Fruit fly (Drosophila melanogaster) ovary, adult (tissue): ENCODE data around the gene CG14000.

ENCODE experiments used
- CG17801 ChIP-seq: fragments of 200-800 bp; optimal IDR thresholded peaks from 2 replicates; lab custom pipeline; 2019; ENCODE audit warnings: missing biosample characterization, mild to moderate bottlenecking, missing genetic modification characterization, moderate library complexity; ENCODE audit not compliant: partially characterized antibody

CG14000 gene

dm6 chr2L:5923603-5924138, 13.6 kb upstream of the CG14000 start, which contains the start of gene CG9016:
Gene CG9016, minus strand, starts transcription at chr2L:5923653.
- no peak for TF ChIP-seq CG17801 (GFP tag; lab: Kevin White, UChicago)

DNA sequence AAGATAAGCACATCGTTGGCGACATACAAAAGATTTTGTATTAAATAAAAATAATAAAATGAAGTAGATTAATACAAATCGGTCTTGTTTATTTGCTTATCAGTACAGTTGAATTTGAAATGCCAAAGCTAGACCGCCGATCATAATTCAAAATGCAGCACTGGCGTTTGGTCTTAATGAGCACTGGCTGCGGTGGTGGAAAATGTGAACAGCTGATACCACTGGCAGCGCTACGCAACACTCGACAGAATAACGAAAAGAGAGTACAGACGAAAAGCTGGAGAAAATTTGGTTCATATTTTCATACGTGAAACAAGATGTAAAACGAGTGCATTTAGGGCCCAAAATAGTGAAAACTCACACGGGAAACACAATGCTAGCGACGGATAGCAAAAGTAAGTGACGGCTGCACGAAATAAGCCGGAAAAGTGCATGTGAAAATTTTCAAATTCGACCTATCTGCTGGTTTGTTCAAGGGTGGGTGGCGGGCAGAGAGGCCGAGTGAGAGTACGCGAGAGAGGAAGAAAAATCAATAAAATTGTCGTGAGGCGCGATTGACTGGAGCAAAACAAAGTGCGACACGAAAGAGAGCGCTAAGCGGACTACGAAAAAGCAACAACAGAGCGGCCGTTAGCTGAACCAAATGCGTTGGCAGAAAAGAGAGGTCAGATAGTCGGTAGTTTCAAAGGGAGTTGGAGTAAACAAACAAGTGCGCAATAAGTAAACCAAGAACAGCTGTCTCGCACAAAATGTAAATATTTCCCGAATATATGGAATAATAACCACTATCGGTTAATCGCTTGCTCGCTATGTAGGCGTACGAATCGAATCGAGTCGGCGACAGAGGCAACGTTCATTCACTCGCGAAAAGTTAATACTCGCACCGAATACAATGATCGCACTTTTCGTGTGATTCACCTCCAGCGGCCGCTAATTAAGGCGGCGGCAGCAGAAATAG, 2.9 kb downstream of the CG14000 start, which contains the start of gene bchs:
Gene bchs (plus strand): TSS at position 277 of the 958 bp plus-strand sequence.
- no peak for TF ChIP-seq CG17801 (GFP tag; lab: Kevin White, UChicago)

DNA sequence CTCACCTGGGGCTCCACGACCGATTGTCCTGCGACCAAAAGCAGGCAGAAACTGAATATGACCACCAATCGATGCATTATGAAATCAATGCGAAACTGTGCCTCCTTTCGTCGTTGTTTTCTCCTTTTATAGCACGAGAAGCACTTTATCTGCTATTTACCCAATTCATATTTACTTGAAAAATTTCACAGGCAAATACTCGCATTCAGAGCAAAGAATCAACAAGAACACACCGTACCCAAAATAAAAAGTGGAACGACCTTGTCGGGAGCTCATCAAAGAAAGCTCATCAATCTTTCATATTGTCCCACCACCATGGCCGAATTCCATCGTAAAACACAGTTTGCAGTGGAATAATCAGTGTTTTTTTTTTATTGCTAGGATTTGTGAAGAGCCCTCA, 5.5 kb downstream of the CG14000 start, which contains the start of gene CG9021:
Gene CG9021 (minus strand): TSS at position 105 of the 400 bp plus-strand sequence.
- TF ChIP-seq CG17801 (GFP tag; lab: Kevin White, UChicago): no peak

DNA sequence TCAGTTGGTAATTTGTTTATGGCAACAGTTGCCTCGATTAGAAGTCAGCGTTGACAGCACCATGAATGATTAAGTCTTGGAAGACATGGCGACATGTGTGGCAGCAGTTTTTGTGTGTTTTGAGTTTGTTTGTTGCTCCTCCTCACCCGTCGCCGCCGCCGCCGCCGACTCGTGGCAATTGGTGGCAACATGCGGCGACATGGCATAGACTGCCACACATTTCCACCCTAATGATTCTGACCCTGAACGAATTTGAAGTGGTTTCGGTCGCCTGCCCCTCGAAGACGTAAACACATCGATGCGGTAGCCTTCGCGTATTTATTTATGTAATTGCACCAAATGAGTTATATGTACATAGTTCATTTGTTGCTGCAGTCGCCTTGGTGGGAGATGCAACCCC, 7.2 kb downstream of the CG14000 start:
- no peak for TF ChIP-seq CG17801 (GFP tag; lab: Kevin White, UChicago)

- no peak for TF ChIP-seq CG17801 (GFP tag; lab: Kevin White, UChicago)
Measured at dm6 chr2L:5901553-5901952, 8.5 kb downstream of the CG14000 start.

- peak; percentile 24 for TF ChIP-seq CG17801 (GFP tag; lab: Kevin White, UChicago)
Measured at dm6 chr2L:5899170-5899708, 10.8 kb downstream of the CG14000 start.

DNA sequence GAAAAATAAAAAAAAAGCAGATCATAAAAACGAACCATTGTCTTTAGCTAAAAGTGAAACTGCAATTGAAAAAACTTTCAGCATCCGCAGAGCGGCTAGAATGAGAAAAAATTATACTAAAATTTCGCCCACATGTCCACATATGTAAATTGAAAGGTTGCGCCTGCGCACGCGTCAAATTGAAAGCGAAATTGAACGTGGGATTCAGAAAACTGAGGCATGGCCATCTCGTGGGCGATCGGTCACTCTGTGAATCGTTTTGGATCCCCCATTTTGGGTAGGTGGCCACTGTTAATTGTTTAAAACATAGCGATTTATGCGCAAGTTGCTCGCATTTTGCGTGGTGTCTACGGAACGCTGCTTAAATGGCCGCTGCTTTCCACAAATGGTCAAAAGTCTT, 15.6 kb downstream of the CG14000 start:
- TF ChIP-seq CG17801 (GFP tag; lab: Kevin White, UChicago): no peak

- no peak for TF ChIP-seq CG17801 (GFP tag; lab: Kevin White, UChicago)
Measured at dm6 chr2L:5893796-5894195, 16.3 kb downstream of the CG14000 start, which contains the start of gene Acp26Aa. Gene Acp26Aa, minus strand, starts transcription at chr2L:5893896.

DNA sequence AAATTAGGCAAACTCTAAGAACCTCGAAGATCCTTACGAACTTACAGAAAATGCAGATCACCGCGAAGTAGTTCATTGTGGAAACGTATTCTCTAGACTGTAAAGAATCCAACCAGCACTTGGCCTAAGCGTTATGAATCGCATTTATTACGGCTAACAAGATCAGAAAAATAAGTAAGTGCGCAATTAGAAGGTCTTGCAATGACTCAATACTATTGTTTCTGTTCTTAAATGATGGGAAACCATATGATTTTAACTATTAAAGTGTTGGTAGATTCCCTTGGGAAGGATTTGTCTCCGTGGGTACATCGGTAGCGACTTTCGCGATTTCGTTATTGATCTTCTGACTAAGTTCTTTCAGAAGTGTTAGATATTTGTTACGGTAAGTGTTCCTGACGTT, 17.3 kb downstream of the CG14000 start, which contains the start of gene Acp26Ab:
Gene Acp26Ab (minus strand): TSS at position 101 of the 400 bp plus-strand sequence.
- TF ChIP-seq CG17801 (GFP tag; lab: Kevin White, UChicago): no peak

DNA sequence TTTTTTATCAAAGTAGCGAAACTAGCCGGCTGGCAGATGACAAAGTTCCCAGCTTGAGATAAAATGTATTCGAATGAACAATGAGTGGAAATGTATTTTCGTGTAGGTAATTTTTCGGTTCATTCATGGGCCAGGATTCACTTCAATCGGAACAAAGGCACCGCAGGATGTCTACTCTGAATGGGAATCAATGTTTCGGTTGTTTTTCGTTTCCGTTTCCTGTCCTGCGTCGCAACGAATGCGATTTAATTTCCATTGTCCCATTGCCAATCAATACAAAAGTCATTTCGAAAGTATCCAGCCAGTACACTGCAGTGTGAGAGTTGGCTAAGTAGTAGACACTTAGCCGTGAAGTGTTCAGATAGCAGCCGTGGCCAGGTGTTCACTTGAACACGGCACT, 19.5 kb downstream of the CG14000 start:
- TF ChIP-seq CG17801 (GFP tag; lab: Kevin White, UChicago): no peak

DNA sequence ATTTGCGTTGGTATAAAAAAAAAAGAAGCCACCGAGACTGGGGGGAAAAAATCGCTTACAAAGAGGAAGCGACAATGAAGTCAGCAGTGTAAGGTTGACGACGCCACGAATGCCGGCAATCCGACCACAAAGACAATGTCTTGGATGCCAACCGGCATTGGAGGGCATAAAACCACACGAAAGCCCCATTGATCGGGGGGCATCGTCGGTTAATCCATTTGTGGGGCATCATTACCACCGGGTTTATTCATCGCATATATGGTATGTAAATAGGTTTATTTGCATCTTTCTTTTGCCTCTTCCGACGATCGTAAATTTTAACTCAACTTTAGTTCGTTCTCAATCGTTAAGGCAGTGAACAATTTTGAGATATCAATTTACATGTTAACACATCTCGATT, 23.1 kb downstream of the CG14000 start:
- TF ChIP-seq CG17801 (GFP tag; lab: Kevin White, UChicago): no peak

dm6 chr2L:5885702-5886101, 24.4 kb downstream of the CG14000 start, which contains the start of gene CG9029:
Gene CG9029, plus strand, starts transcription at chr2L:5886002.
- TF ChIP-seq CG17801 (GFP tag; lab: Kevin White, UChicago): no peak

- TF ChIP-seq CG17801 (GFP tag; lab: Kevin White, UChicago): no peak
Measured at dm6 chr2L:5884674-5885073, 25.4 kb downstream of the CG14000 start, which contains the start of the genes Sfp26Ac and CG43185. Gene Sfp26Ac, minus strand, starts transcription at chr2L:5884774. Gene CG43185, plus strand, starts transcription at chr2L:5884888.

- no peak for TF ChIP-seq CG17801 (GFP tag; lab: Kevin White, UChicago)
Measured at dm6 chr2L:5883441-5883840, 26.6 kb downstream of the CG14000 start, which contains the start of gene CG44574. Gene CG44574, plus strand, starts transcription at chr2L:5883741.

- no peak for TF ChIP-seq CG17801 (GFP tag; lab: Kevin White, UChicago)
Measured at dm6 chr2L:5881181-5881580, 28.9 kb downstream of the CG14000 start.
